Fruit fly (Drosophila melanogaster) whole organism, embryonic: Measurements from ENCODE around the gene Atx-1.

Experiments used
- ATbp ChIP-seq: fragments of 200-800 bp; sonication (Bioruptor generic); optimal IDR thresholded peaks from 2 replicates; lab custom pipeline; 2017; ENCODE audit warnings: missing biosample characterization, mild to moderate bottlenecking, missing genetic modification characterization, missing genetic modification reagents
- Blimp-1 ChIP-seq: fragments of 200-800 bp; sonication (Bioruptor generic); optimal IDR thresholded peaks from 3 replicates; lab custom pipeline; 2018; ENCODE audit warnings: missing biosample characterization, missing genetic modification characterization, mild to moderate bottlenecking, moderate library complexity, missing genetic modification reagents
- CG10274 ChIP-seq: fragments of 200-800 bp; sonication (Bioruptor generic); optimal IDR thresholded peaks from 3 replicates; lab custom pipeline; 2017; ENCODE audit warnings: missing biosample characterization, mild to moderate bottlenecking, missing genetic modification characterization
- CG13123 ChIP-seq: fragments of 200-800 bp; sonication (Bioruptor generic); optimal IDR thresholded peaks from 2 replicates; lab custom pipeline; 2016; ENCODE audit warnings: missing biosample characterization, missing genetic modification characterization
- CG18262 ChIP-seq: fragments of 200-800 bp; optimal IDR thresholded peaks from 3 replicates; lab custom pipeline; 2019; ENCODE audit warnings: missing biosample characterization, mild to moderate bottlenecking, missing genetic modification characterization, moderate library complexity
- CG2116 ChIP-seq: fragments of 200-800 bp; sonication (Bioruptor generic); optimal IDR thresholded peaks from 3 replicates; lab custom pipeline; 2018; ENCODE audit warnings: missing biosample characterization, mild to moderate bottlenecking, missing genetic modification characterization
- CG30403 ChIP-seq: fragments of 200-800 bp; sonication (Bioruptor generic); optimal IDR thresholded peaks from 3 replicates; lab custom pipeline; 2016; ENCODE audit warnings: missing biosample characterization, missing genetic modification characterization
- CG3163 ChIP-seq: fragments of 200-800 bp; sonication (Bioruptor generic); optimal IDR thresholded peaks from 3 replicates; lab custom pipeline; 2016; ENCODE audit warnings: missing biosample characterization, missing genetic modification characterization
- CG4282 ChIP-seq: fragments of 200-800 bp; sonication (Bioruptor generic); optimal IDR thresholded peaks from 2 replicates; lab custom pipeline; 2016; ENCODE audit warnings: missing biosample characterization, missing genetic modification characterization
- CG5180 ChIP-seq: fragments of 200-800 bp; sonication (Bioruptor generic); optimal IDR thresholded peaks from 3 replicates; lab custom pipeline; 2017; ENCODE audit warnings: missing biosample characterization, missing genetic modification characterization, mild to moderate bottlenecking, moderate library complexity, missing genetic modification reagents
- Doc3 ChIP-seq: fragments of 200-800 bp; sonication (Bioruptor generic); IDR thresholded peaks from 3 replicates; pipeline ENCODE4 v1.3.6; 2022; ENCODE audit warnings: missing biosample characterization, missing genetic modification characterization; ENCODE audit not compliant: partially characterized antibody
- Ets65A ChIP-seq: fragments of 200-800 bp; sonication (Bioruptor generic); peaks from one replicate; lab custom pipeline; 2016; ENCODE audit warnings: missing biosample characterization, missing genetic modification characterization
- Hr78 ChIP-seq, 2 experiments: fragments of 200-800 bp in 1 of 2; fragments of >200 bp in 1 of 2; sonication (Bioruptor generic) in 1 of 2; optimal IDR thresholded peaks; 2 replicates each; lab custom pipeline; 2017 to 2019; ENCODE audit warnings: missing biosample characterization in 2 of 2, missing genetic modification characterization in 2 of 2, mild to moderate bottlenecking in 1 of 2, moderate library complexity in 1 of 2
- Jarid2 ChIP-seq: fragments of 200-800 bp; sonication (Bioruptor generic); optimal IDR thresholded peaks from 3 replicates; lab custom pipeline; 2017; ENCODE audit warnings: mild to moderate bottlenecking, missing biosample characterization, missing genetic modification reagents, missing genetic modification characterization
- Med ChIP-seq: fragments of 200-800 bp; sonication (Bioruptor generic); peaks from one replicate; lab custom pipeline; 2016; ENCODE audit warnings: missing biosample characterization, missing genetic modification characterization, mild to moderate bottlenecking, inconsistent platforms, moderate library complexity
- Sry-β ChIP-seq: fragments of 200-800 bp; sonication (Bioruptor generic); optimal IDR thresholded peaks from 2 replicates; lab custom pipeline; 2018; ENCODE audit warnings: missing biosample characterization, mild to moderate bottlenecking, missing genetic modification characterization, moderate library complexity
- Trl ChIP-seq, 3 experiments: fragments of >200 bp in 2 of 3; fragments of 200-800 bp in 1 of 3; sonication (Bioruptor generic) in 1 of 3; optimal IDR thresholded peaks; 2 replicates in 1 of 3; 3 replicates in 2 of 3; lab custom pipeline; 2016 to 2017; ENCODE audit warnings: missing biosample characterization in 1 of 3, missing genetic modification characterization in 1 of 3
- ase ChIP-seq: fragments of 200-800 bp; sonication (Bioruptor generic); IDR thresholded peaks from 3 replicates; pipeline ENCODE4 v1.3.6; 2022; ENCODE audit warnings: missing biosample characterization, missing genetic modification characterization
- bsh ChIP-seq, 2 experiments: fragments of 200-800 bp; sonication (Bioruptor generic); optimal IDR thresholded peaks; 2 replicates each; lab custom pipeline; 2017 to 2018; ENCODE audit warnings: mild to moderate bottlenecking in 2 of 2, missing biosample characterization in 2 of 2, missing genetic modification characterization in 2 of 2, moderate library complexity in 1 of 2
- chinmo ChIP-seq: fragments of 200-800 bp; sonication (Bioruptor generic); IDR thresholded peaks from 4 replicates; pipeline ENCODE4 v1.3.6; 2022; ENCODE audit warnings: missing biosample characterization, missing genetic modification characterization; ENCODE audit not compliant: partially characterized antibody
- dimm ChIP-seq: fragments of 200-800 bp; sonication (Bioruptor generic); IDR thresholded peaks from 2 replicates; pipeline ENCODE4 v1.3.6; 2022; ENCODE audit warnings: missing biosample characterization, missing genetic modification characterization
- dmrt11E ChIP-seq: fragments of 200-800 bp; sonication (Bioruptor generic); optimal IDR thresholded peaks from 3 replicates; lab custom pipeline; 2018; ENCODE audit warnings: missing biosample characterization, mild to moderate bottlenecking, missing genetic modification characterization, moderate library complexity
- gt ChIP-seq: fragments of 200-800 bp; sonication (Bioruptor generic); IDR thresholded peaks from 2 replicates; pipeline ENCODE4 v1.3.6; 2022; ENCODE audit warnings: missing biosample characterization, missing genetic modification characterization
- h ChIP-seq: fragments of >200 bp; optimal IDR thresholded peaks from 2 replicates; lab custom pipeline; 2017
- mirr ChIP-seq: fragments of 200-800 bp; sonication (Bioruptor generic); optimal IDR thresholded peaks from 3 replicates; lab custom pipeline; 2018; ENCODE audit warnings: missing biosample characterization, mild to moderate bottlenecking, missing genetic modification characterization
- pan ChIP-seq, 4 experiments: fragments of >200 bp in 3 of 4; fragments of 200-800 bp in 1 of 4; sonication (Bioruptor generic) in 1 of 4; optimal IDR thresholded peaks in 3 of 4; IDR thresholded peaks in 1 of 4; 2 replicates each; pipeline versions ENCODE4 v1.3.6 to Lab custom; 2017 to 2022; ENCODE audit warnings: missing biosample characterization in 2 of 4, missing genetic modification characterization in 2 of 4, mixed read lengths in 1 of 4
- pfk ChIP-seq: fragments of 200-800 bp; sonication (Bioruptor generic); optimal IDR thresholded peaks from 2 replicates; lab custom pipeline; 2018; ENCODE audit warnings: missing biosample characterization, mild to moderate bottlenecking, missing genetic modification characterization, moderate library complexity
- row ChIP-seq: fragments of 200-800 bp; sonication (Bioruptor generic); IDR thresholded peaks from 3 replicates; pipeline ENCODE4 v1.3.6; 2022; ENCODE audit warnings: missing biosample characterization, missing genetic modification characterization
- sens ChIP-seq: fragments of 200-800 bp; sonication (Bioruptor generic); peaks from one replicate; lab custom pipeline; 2016; ENCODE audit warnings: missing biosample characterization, missing genetic modification characterization
- sima ChIP-seq: fragments of 200-800 bp; sonication (Bioruptor generic); optimal IDR thresholded peaks from 2 replicates; lab custom pipeline; 2016; ENCODE audit warnings: missing biosample characterization, missing genetic modification characterization
- so ChIP-seq: fragments of 200-800 bp; sonication (Bioruptor generic); IDR thresholded peaks from 3 replicates; pipeline ENCODE4 v1.3.6; 2022; ENCODE audit warnings: missing biosample characterization, missing genetic modification characterization
- sr ChIP-seq: fragments of 200-800 bp; sonication (Bioruptor generic); IDR thresholded peaks from 3 replicates; pipeline ENCODE4 v1.3.6; 2022; ENCODE audit warnings: missing biosample characterization, missing genetic modification characterization
- vvl ChIP-seq: fragments of 200-800 bp; sonication (Bioruptor generic); IDR thresholded peaks from 2 replicates; pipeline ENCODE4 v1.3.6; 2022; ENCODE audit warnings: missing biosample characterization, missing genetic modification characterization
- zen2 ChIP-seq: fragments of 200-800 bp; sonication (Bioruptor generic); IDR thresholded peaks from 3 replicates; pipeline ENCODE4 v1.3.6; 2022; ENCODE audit warnings: missing biosample characterization, missing genetic modification characterization; ENCODE audit not compliant: partially characterized antibody
- zf30C ChIP-seq: fragments of 200-800 bp; sonication (Bioruptor generic); optimal IDR thresholded peaks from 3 replicates; lab custom pipeline; 2018; ENCODE audit warnings: missing biosample characterization, mild to moderate bottlenecking, missing genetic modification characterization
- zfh1 ChIP-seq: fragments of 200-800 bp; sonication (Bioruptor generic); IDR thresholded peaks from 3 replicates; pipeline ENCODE4 v1.3.6; 2022; ENCODE audit warnings: missing biosample characterization, missing genetic modification characterization
- zfh2 ChIP-seq: fragments of 200-800 bp; sonication (Bioruptor generic); optimal IDR thresholded peaks from 2 replicates; lab custom pipeline; 2016; ENCODE audit warnings: missing biosample characterization, missing genetic modification characterization

Gene Atx-1

DNA sequence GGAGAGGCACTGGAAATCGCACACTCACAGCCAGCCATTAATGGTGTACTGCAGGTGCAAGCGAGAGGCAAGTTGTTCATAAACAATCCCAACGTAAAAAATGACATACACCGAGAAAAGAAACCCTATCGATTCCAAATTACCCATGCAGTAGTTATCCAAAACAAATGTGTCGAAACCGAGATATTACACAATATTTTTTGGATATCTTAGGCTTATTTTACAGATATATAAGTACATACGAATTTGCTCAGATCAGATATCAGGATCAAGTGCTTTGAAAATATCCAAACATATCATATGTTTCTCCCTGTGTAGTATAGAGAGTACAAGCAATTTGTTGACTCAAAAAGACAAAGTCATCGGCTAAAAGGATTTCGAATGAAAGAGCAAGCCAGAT, 45.6 kb upstream of the Atx-1 start (continued):
- TF ChIP-seq CG18262 (tag; lab: Kevin White, UChicago) (peak; percentile 29), h (lab: Kevin White, UChicago) (no peak), dimm (GFP tag; lab: Robert Waterston, UW) (no peak), sima (no peak), Doc3 (GFP tag; lab: Robert Waterston, UW) (no peak), Med (GFP tag; lab: Kevin White, UChicago) (peak; percentile 59), zf30C (peak; percentile 78), CG13123 (GFP tag; lab: Kevin White, UChicago) (no peak)
- TF ChIP-seq, all 482 proteins: peak for 33

dm6 chrX:6778068-6778467, 44.9 kb upstream of the Atx-1 start:
- TF ChIP-seq CG3163 (no peak), pan (optimal IDR thresholded peaks at IDR 0.05; lab: Kevin White, UChicago) (peak in 1 of 2 experiments; percentile 18), pan (GFP tag; optimal IDR thresholded peaks at IDR 0.05 in 1 of 2, IDR thresholded peaks at IDR 0.05 in 1 of 2) (no peak), dmrt11E (tag; lab: Kevin White, UChicago) (peak; percentile 3), Blimp-1 (GFP tag; lab: Kevin White, UChicago) (no peak), zfh2 (no peak), bsh (GFP tag; optimal IDR thresholded peaks at IDR 0.05; lab: Kevin White, UChicago) (peak in 1 of 2 experiments; percentile 33), zen2 (no peak)

dm6 chrX:6778780-6779179, 44.2 kb upstream of the Atx-1 start:
- no peak for TF ChIP-seq ase
- peak; percentile 63 for TF ChIP-seq CG10274
- TF ChIP-seq, all 482 proteins: peak for 1

DNA sequence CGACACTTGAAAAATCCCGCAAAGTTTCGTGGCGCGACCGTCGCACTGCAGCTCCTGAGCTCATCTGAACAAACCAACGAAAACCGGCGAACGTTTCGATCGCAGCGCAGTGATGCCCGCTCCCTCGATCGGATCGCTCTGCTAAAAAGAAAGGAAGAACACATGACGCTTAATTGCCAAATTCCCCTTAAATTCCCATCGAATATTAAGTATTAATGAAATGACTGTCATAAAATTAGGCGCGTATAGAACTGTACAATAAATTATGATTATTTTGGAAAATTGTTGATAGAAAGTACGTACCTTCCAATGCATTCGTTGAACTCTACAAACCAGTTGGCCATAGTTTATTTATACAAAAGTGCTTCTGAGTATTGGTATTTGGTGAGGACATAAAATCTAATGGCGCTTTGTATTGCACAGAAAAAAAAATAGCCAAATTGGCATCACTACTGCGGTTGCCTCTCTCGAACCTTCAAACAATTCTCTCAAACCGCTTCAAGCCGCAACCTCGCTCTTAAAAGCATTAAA, 43.3 kb upstream of the Atx-1 start, which contains the start of gene shf:
Gene shf, minus strand, starts transcription at position 51 of the 531 bp plus-strand sequence.
- TF ChIP-seq Jarid2 (GFP tag; lab: Kevin White, UChicago) (no peak), CG5180 (GFP tag; lab: Kevin White, UChicago) (peak; percentile 98), sens (GFP tag; lab: Kevin White, UChicago) (peak; percentile 49), CG2116 (GFP tag; lab: Kevin White, UChicago) (no peak), Sry-β (GFP tag; lab: Kevin White, UChicago) (peak; percentile 90), chinmo (GFP tag; lab: Robert Waterston, UW) (0 out of 4 replicates have a peak, but pooled peaks have one; percentile 29), pfk (no peak), Trl (optimal IDR thresholded peaks at IDR 0.05; lab: Kevin White, UChicago) (peak; percentile 43 to 54), Trl (GFP tag; optimal IDR thresholded peaks at IDR 0.05; lab: Kevin White, UChicago) (no peak), row (GFP tag; lab: Robert Waterston, UW) (peak; percentile 63), zfh1 (GFP tag; lab: Robert Waterston, UW) (0 out of 3 replicates have a peak, but pooled peaks have one; percentile 4), CG30403 (GFP tag; lab: Kevin White, UChicago) (peak; percentile 25), Med (GFP tag; lab: Kevin White, UChicago) (peak; percentile 15), gt (GFP tag; lab: Robert Waterston, UW) (no peak), so (GFP tag; lab: Robert Waterston, UW) (peak; percentile 34; the same call in 1 of the 3 replicates), Ets65A (GFP tag; lab: Kevin White, UChicago) (peak; percentile 64), vvl (GFP tag; lab: Robert Waterston, UW) (0 out of 2 replicates have a peak, but pooled peaks have one; percentile 20)

DNA sequence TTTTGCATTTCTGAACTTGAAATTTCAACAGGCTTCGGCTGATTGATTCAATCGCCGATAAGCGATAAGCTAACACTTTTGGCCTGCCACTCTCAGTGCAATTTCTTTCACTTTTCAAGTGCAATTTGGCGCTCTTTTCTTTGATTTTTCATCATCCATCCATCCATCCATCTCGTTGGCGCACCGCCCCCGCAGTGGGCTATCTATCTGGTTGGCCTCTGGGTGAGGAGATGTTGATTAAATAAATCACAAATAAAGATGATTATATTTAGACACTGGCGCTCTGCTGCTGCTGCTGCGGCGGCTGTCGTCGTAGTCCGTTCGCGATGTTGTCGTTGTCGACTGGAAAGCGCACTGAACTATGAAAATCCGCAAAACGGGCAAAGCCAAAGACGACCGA, 32.1 kb upstream of the Atx-1 start:
- TF ChIP-seq Hr78 (GFP tag; optimal IDR thresholded peaks at IDR 0.05; lab: Kevin White, UChicago) = no peak
- TF ChIP-seq ATbp (GFP tag; lab: Kevin White, UChicago) = no peak
- no peak for TF ChIP-seq mirr (GFP tag; lab: Kevin White, UChicago)
- peak; percentile 71; the same call in 2 of the 3 replicates for TF ChIP-seq sr (GFP tag; lab: Robert Waterston, UW)
- TF ChIP-seq CG4282 (GFP tag; lab: Kevin White, UChicago) = no peak
